Worm (Caenorhabditis elegans) whole organism, L4 larva: Measurements from ENCODE around the gene ZK1240.3.
A peak's percentile ranks its signal among the peaks of the same experiment; 100 is the strongest.

ENCODE experiments used
- F26F4.8 ChIP-seq: fragments of 200-800 bp; sonication (Bioruptor generic); conservative IDR thresholded peaks from 2 replicates; pipeline ENCODE4 v1.3.6; 2022; ENCODE audit warnings: missing genetic modification characterization, missing compliant biosample characterization
- R02D3.7 ChIP-seq: fragments of 150-350 bp; sonication (generic microtip); optimal IDR thresholded peaks from 3 replicates; lab custom pipeline; 2014; ENCODE audit warnings: missing biosample characterization, missing genetic modification characterization
- T26A8.4 ChIP-seq: fragments of 200-800 bp; sonication (Bioruptor generic); IDR thresholded peaks from 2 replicates; pipeline ENCODE4 v1.3.6; 2022; ENCODE audit warnings: missing genetic modification characterization, missing compliant biosample characterization
- Y5F2A.4 ChIP-seq: fragments of 200-800 bp; sonication (Bioruptor generic); optimal IDR thresholded peaks from 2 replicates; lab custom pipeline; 2018; ENCODE audit warnings: mild to moderate bottlenecking, missing genetic modification characterization, missing compliant biosample characterization
- aha-1 ChIP-seq: fragments of 150-350 bp; peaks from one replicate; lab custom pipeline; 2014; ENCODE audit warnings: missing biosample characterization, missing genetic modification characterization
- attf-4 ChIP-seq: sonication (generic microtip); optimal IDR thresholded peaks from 3 replicates; lab custom pipeline; 2017; ENCODE audit warnings: missing biosample characterization, missing genetic modification characterization
- ceh-20 ChIP-seq: fragments of 200-800 bp; sonication (Bioruptor generic); IDR thresholded peaks from 2 replicates; pipeline ENCODE4 v1.3.6; 2022; ENCODE audit warnings: missing genetic modification reagents, missing genetic modification characterization, missing compliant biosample characterization
- ceh-32 ChIP-seq: sonication (generic microtip); optimal IDR thresholded peaks from 2 replicates; lab custom pipeline; 2016; ENCODE audit warnings: mild to moderate bottlenecking, missing genetic modification characterization, missing compliant biosample characterization; ENCODE audit not compliant: poor library complexity
- daf-12 ChIP-seq: fragments of 150-350 bp; optimal IDR thresholded peaks from 2 replicates; lab custom pipeline; 2014; ENCODE audit warnings: missing biosample characterization, missing genetic modification reagents, missing genetic modification characterization
- daf-16 ChIP-seq, 3 experiments: sonication (generic microtip); optimal IDR thresholded peaks; 2 replicates each; lab custom pipeline; 2016 to 2017; ENCODE audit warnings: missing genetic modification characterization in 3 of 3, missing genetic modification reagents in 3 of 3, mild to moderate bottlenecking in 2 of 3, missing compliant biosample characterization in 2 of 3, missing biosample characterization in 1 of 3, moderate library complexity in 1 of 3
- dmd-6 ChIP-seq: fragments of 200-800 bp; sonication (Bioruptor generic); IDR thresholded peaks from 2 replicates; pipeline ENCODE4 v1.3.6; 2022; ENCODE audit warnings: missing genetic modification reagents, missing genetic modification characterization, missing compliant biosample characterization
- dmd-8 ChIP-seq: fragments of 200-800 bp; sonication (Bioruptor generic); IDR thresholded peaks from 2 replicates; pipeline ENCODE4 v1.3.6; 2022; ENCODE audit warnings: missing genetic modification characterization, missing compliant biosample characterization
- dmd-9 ChIP-seq: fragments of 200-800 bp; sonication (Bioruptor generic); IDR thresholded peaks from 2 replicates; pipeline ENCODE4 v1.3.6; 2022; ENCODE audit warnings: missing genetic modification reagents, missing genetic modification characterization, missing compliant biosample characterization
- fkh-10 ChIP-seq: fragments of 150-350 bp; optimal IDR thresholded peaks from 2 replicates; lab custom pipeline; 2014; ENCODE audit warnings: missing biosample characterization, missing genetic modification reagents, missing genetic modification characterization
- fos-1 ChIP-seq: fragments of 150-350 bp; optimal IDR thresholded peaks from 2 replicates; lab custom pipeline; 2014; ENCODE audit warnings: missing biosample characterization, missing genetic modification characterization
- hif-1 ChIP-seq, 2 experiments: sonication (generic microtip); optimal IDR thresholded peaks; 2 replicates each; lab custom pipeline; 2016 to 2017; ENCODE audit warnings: missing compliant biosample characterization in 2 of 2, missing genetic modification characterization in 2 of 2, missing genetic modification reagents in 2 of 2, missing genotype in 2 of 2, mild to moderate bottlenecking in 1 of 2
- hlh-11 ChIP-seq: fragments of 200-800 bp; sonication (Bioruptor generic); optimal IDR thresholded peaks from 2 replicates; lab custom pipeline; 2018; ENCODE audit warnings: mild to moderate bottlenecking, missing genetic modification characterization, missing compliant biosample characterization
- jun-1 ChIP-seq: fragments of 150-350 bp; optimal IDR thresholded peaks from 2 replicates; lab custom pipeline; 2014; ENCODE audit warnings: missing biosample characterization, missing genetic modification reagents, missing genetic modification characterization
- lin-15B ChIP-seq: fragments of 150-350 bp; sonication (generic microtip); optimal IDR thresholded peaks from 3 replicates; lab custom pipeline; 2014; ENCODE audit warnings: missing biosample characterization, missing genetic modification characterization
- lin-39 ChIP-seq: fragments of 150-350 bp; optimal IDR thresholded peaks from 2 replicates; lab custom pipeline; 2014; ENCODE audit warnings: missing biosample characterization, missing genetic modification reagents, missing genetic modification characterization
- madf-9 ChIP-seq: fragments of 200-800 bp; sonication (Bioruptor generic); conservative IDR thresholded peaks from 2 replicates; pipeline ENCODE4 v1.3.6; 2022; ENCODE audit warnings: missing genetic modification reagents, missing genetic modification characterization, missing compliant biosample characterization
- mdl-1 ChIP-seq, 2 experiments: fragments of 150-350 bp in 1 of 2; sonication (generic microtip) in 1 of 2; optimal IDR thresholded peaks; 2 replicates each; lab custom pipeline; 2014 to 2017; ENCODE audit warnings: missing biosample characterization in 2 of 2, missing genetic modification characterization in 2 of 2
- mxl-2 ChIP-seq: fragments of 200-800 bp; sonication (Bioruptor generic); conservative IDR thresholded peaks from 2 replicates; pipeline ENCODE4 v1.3.6; 2022; ENCODE audit warnings: missing genetic modification reagents, missing genetic modification characterization, missing compliant biosample characterization
- mxl-3 ChIP-seq: fragments of 200-800 bp; sonication (Bioruptor generic); optimal IDR thresholded peaks from 2 replicates; lab custom pipeline; 2018; ENCODE audit warnings: mild to moderate bottlenecking, missing genetic modification characterization, missing compliant biosample characterization
- nhr-11 ChIP-seq: fragments of 150-350 bp; optimal IDR thresholded peaks from 2 replicates; lab custom pipeline; 2014; ENCODE audit warnings: missing biosample characterization, missing genetic modification characterization
- nhr-41 ChIP-seq: fragments of 200-800 bp; sonication (Bioruptor generic); IDR thresholded peaks from 2 replicates; pipeline ENCODE4 v1.3.6; 2022; ENCODE audit warnings: missing genetic modification reagents, missing genetic modification characterization, missing compliant biosample characterization
- nhr-42 ChIP-seq: fragments of 200-800 bp; sonication (Bioruptor generic); IDR thresholded peaks from 2 replicates; pipeline ENCODE4 v1.3.6; 2022; ENCODE audit warnings: missing genetic modification characterization, missing compliant biosample characterization
- nhr-48 ChIP-seq: sonication (generic microtip); optimal IDR thresholded peaks from 2 replicates; lab custom pipeline; 2016; ENCODE audit warnings: mild to moderate bottlenecking, missing genetic modification characterization, missing compliant biosample characterization
- nhr-76 ChIP-seq: fragments of 150-350 bp; optimal IDR thresholded peaks from 2 replicates; lab custom pipeline; 2014; ENCODE audit warnings: missing biosample characterization, missing genetic modification characterization
- pqm-1 ChIP-seq: sonication (generic microtip); optimal IDR thresholded peaks from 2 replicates; lab custom pipeline; 2017; ENCODE audit warnings: missing biosample characterization, missing genetic modification characterization
- saeg-2 ChIP-seq: fragments of 200-800 bp; sonication (Bioruptor generic); IDR thresholded peaks from 2 replicates; pipeline ENCODE4 v1.3.6; 2022; ENCODE audit warnings: missing genetic modification reagents, missing genetic modification characterization, missing compliant biosample characterization
- snpc-1.2 ChIP-seq: fragments of 200-800 bp; sonication (Bioruptor generic); IDR thresholded peaks from 2 replicates; pipeline ENCODE4 v1.3.6; 2022; ENCODE audit warnings: missing genetic modification reagents, missing genetic modification characterization, missing compliant biosample characterization
- snpc-4 ChIP-seq: fragments of 150-350 bp; optimal IDR thresholded peaks from 2 replicates; lab custom pipeline; 2014; ENCODE audit warnings: missing biosample characterization, missing genetic modification characterization
- unc-62 ChIP-seq, 3 experiments: fragments of 150-350 bp in 1 of 3; sonication (generic microtip); optimal IDR thresholded peaks in 2 of 3; peaks in 1 of 3; 1 replicate in 1 of 3; 2 replicates in 2 of 3; lab custom pipeline; 2014 to 2017; ENCODE audit warnings: missing biosample characterization in 3 of 3, missing genetic modification characterization in 3 of 3, missing genetic modification reagents in 3 of 3, missing genotype in 1 of 3
- vab-7 ChIP-seq: fragments of 200-800 bp; sonication (Bioruptor generic); IDR thresholded peaks from 2 replicates; pipeline ENCODE4 v1.3.6; 2022; ENCODE audit warnings: missing genetic modification reagents, missing genetic modification characterization, missing compliant biosample characterization
- zag-1 ChIP-seq: fragments of 150-350 bp; optimal IDR thresholded peaks from 2 replicates; lab custom pipeline; 2014; ENCODE audit warnings: missing biosample characterization, missing genetic modification characterization
- zip-11 ChIP-seq: fragments of 200-800 bp; sonication (Bioruptor generic); IDR thresholded peaks from 2 replicates; pipeline ENCODE4 v1.3.6; 2022; ENCODE audit warnings: missing genetic modification characterization, missing compliant biosample characterization
- zip-2 ChIP-seq: fragments of 150-350 bp; optimal IDR thresholded peaks from 2 replicates; lab custom pipeline; 2014; ENCODE audit warnings: missing biosample characterization, missing genetic modification characterization

The ZK1240.3 gene

DNA sequence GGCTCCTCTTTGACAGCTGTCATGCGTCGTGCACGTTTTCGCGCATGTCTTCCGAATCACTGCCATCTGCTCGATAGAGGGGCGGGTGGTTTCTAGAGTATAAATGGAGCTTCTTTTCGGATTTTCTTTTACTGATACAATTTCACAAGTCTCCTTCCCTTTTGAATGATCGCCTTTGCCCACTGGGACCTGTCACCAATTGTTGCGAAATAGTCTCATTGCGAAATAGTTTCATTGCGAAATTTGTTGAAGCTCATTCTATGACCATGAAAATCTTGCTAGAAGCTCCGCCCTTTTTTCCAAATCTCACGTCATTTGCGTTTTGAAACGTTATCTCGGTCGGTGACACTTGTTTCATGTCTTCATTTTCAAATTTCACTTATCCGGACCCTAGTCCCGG is 30.7 kb upstream of the ZK1240.3 start:
- TF ChIP-seq hif-1 (tag; optimal IDR thresholded peaks at IDR 0.05; lab: Kevin White, UChicago) (peak in 1 of 2 experiments; percentile 16), nhr-76 (tag; lab: Kevin White, UChicago) (no peak), unc-62 (GFP tag; optimal IDR thresholded peaks at IDR 0.05 in 1 of 2; lab: Kevin White, UChicago) (peak in 1 of 2 experiments; percentile 95), unc-62 (tag; optimal IDR thresholded peaks at IDR 0.05; lab: Kevin White, UChicago) (no peak), ceh-20 (GFP tag; lab: Robert Waterston, UW) (peak; percentile 72; the same call in 1 of the 2 replicates), nhr-11 (tag; lab: Kevin White, UChicago) (peak; percentile 22), vab-7 (GFP tag; lab: Robert Waterston, UW) (peak; percentile 55; the same call in 1 of the 2 replicates), dmd-8 (GFP tag; lab: Robert Waterston, UW) (no peak)

DNA sequence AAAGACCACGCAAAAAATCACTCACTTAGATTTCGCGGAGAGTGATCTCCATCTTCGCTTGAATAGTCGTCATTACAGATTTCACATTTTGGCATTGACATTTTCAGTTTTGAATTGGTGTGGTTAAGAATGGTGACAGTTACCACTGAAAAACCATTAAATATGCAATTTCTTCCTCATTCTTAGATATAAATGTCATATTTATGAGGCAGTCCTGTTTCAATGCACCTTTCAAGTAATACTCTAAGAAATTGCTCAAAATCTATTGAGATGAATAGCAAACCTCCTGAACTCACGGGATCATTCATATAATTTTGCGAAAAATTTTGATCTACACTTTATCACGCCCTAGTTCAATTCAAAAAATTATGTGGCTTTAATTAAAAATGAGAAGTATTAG is 28.1 kb upstream of the ZK1240.3 start, which contains the start of gene K09F6.7:
Gene K09F6.7, minus strand, starts transcription at position 101 of the 400 bp plus-strand sequence.
- TF ChIP-seq Y5F2A.4 (GFP tag; lab: Kevin White, UChicago): no peak
- no peak for TF ChIP-seq lin-39 (tag; lab: Kevin White, UChicago)
- TF ChIP-seq T26A8.4 (GFP tag; lab: Robert Waterston, UW): no peak

- TF ChIP-seq daf-16 (GFP tag; optimal IDR thresholded peaks at IDR 0.05; lab: Kevin White, UChicago): no peak
- no peak for TF ChIP-seq daf-16 (tag; optimal IDR thresholded peaks at IDR 0.05; lab: Kevin White, UChicago)
- TF ChIP-seq madf-9: no peak
- no peak for TF ChIP-seq snpc-1.2 (GFP tag; lab: Robert Waterston, UW)
- no peak for TF ChIP-seq saeg-2
- TF ChIP-seq ceh-32 (tag; lab: Kevin White, UChicago): no peak
- TF ChIP-seq zip-11 (GFP tag; lab: Robert Waterston, UW): no peak
- no peak for TF ChIP-seq attf-4 (tag; lab: Kevin White, UChicago)
- TF ChIP-seq dmd-8 (GFP tag; lab: Robert Waterston, UW): no peak
- peak in 1 of 2 experiments; percentile 6 for TF ChIP-seq unc-62 (GFP tag; optimal IDR thresholded peaks at IDR 0.05 in 1 of 2; lab: Kevin White, UChicago)
- no peak for TF ChIP-seq unc-62 (tag; optimal IDR thresholded peaks at IDR 0.05; lab: Kevin White, UChicago)
- TF ChIP-seq mxl-2 (GFP tag; lab: Robert Waterston, UW): no peak
- peak; percentile 73 for TF ChIP-seq pqm-1 (tag; lab: Kevin White, UChicago)
- no peak for TF ChIP-seq lin-15B (tag; lab: Kevin White, UChicago)
- no peak for TF ChIP-seq hif-1 (tag; optimal IDR thresholded peaks at IDR 0.05; lab: Kevin White, UChicago)
These were observed 27.6 kb upstream of the ZK1240.3 start for ce11 chrII:2292549-2292948.

DNA sequence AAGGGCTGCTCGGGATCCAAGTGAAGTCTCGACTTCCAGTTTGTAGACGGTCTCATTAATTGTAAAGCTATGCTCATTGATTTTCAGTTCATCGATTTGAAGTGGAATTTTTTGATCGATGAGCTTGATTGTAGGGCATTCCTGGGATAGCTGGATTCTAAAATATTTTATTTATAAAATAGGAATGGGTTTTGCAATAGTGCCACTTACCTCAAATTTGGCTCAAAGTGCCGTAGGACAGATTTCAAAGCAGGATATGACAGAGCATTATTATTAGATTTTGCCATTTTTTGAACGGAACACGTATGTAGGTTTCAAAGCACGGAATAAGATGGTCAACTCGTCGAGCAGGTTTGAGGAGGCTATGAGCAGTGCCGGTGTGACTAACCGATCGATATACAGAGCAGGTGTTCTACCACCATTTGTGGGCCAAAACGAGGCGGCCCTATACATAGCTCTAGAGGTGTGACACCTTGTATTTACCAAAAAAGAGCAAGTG is 24.3 kb upstream of the ZK1240.3 start, which contains the start of gene fbxc-25:
Gene fbxc-25, minus strand, starts transcription at position 449 of the 499 bp plus-strand sequence.
- peak; percentile 91 for TF ChIP-seq aha-1
- TF ChIP-seq unc-62 (GFP tag; optimal IDR thresholded peaks at IDR 0.05 in 1 of 2; lab: Kevin White, UChicago): peak in 1 of 2 experiments; percentile 65
- no peak for TF ChIP-seq unc-62 (tag; optimal IDR thresholded peaks at IDR 0.05; lab: Kevin White, UChicago)
- no peak for TF ChIP-seq mdl-1 (tag; optimal IDR thresholded peaks at IDR 0.05; lab: Kevin White, UChicago)
- no peak for TF ChIP-seq hlh-11 (tag; lab: Kevin White, UChicago)
- no peak for TF ChIP-seq nhr-48

DNA sequence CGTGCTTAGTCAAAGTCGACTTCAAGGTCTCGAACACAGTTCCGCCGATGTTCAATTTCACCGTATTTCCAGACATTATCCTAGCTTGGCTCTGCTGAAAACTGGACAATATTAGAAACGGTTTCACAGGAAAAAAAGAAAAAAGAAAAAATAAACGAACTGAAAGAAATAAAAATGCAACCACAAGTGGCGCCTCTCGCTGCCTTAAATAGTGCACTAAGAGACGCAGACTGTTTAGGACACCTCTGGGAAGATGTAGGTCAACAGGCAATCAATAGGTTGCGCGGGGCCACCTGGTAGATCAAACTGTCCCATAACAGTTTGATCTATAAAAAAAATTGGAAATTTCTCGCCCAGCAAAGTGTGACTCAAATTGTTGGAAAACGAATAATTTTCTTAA is 21.4 kb upstream of the ZK1240.3 start, which contains the start of gene B0281.4:
Gene B0281.4, minus strand, starts transcription at position 101 of the 400 bp plus-strand sequence.
- TF ChIP-seq zip-11 (GFP tag; lab: Robert Waterston, UW): no peak
- TF ChIP-seq dmd-6 (GFP tag; lab: Robert Waterston, UW): no peak
- TF ChIP-seq nhr-11 (tag; lab: Kevin White, UChicago): no peak
- no peak for TF ChIP-seq zag-1 (tag; lab: Kevin White, UChicago)
- no peak for TF ChIP-seq snpc-4 (tag; lab: Kevin White, UChicago)
- TF ChIP-seq jun-1 (tag; lab: Kevin White, UChicago): no peak
- no peak for TF ChIP-seq zip-2 (tag; lab: Kevin White, UChicago)
- TF ChIP-seq daf-12 (tag; lab: Kevin White, UChicago): no peak
- TF ChIP-seq fkh-10 (GFP tag; lab: Kevin White, UChicago): no peak
- TF ChIP-seq dmd-9 (GFP tag; lab: Robert Waterston, UW): no peak
- TF ChIP-seq nhr-42: no peak
- TF ChIP-seq mdl-1 (tag; optimal IDR thresholded peaks at IDR 0.05; lab: Kevin White, UChicago): no peak
- no peak for TF ChIP-seq F26F4.8 (GFP tag; lab: Robert Waterston, UW)
- TF ChIP-seq fos-1 (tag; lab: Kevin White, UChicago): no peak
- TF ChIP-seq nhr-41 (GFP tag; lab: Robert Waterston, UW): no peak
- no peak for TF ChIP-seq R02D3.7 (tag; lab: Kevin White, UChicago)
- no peak for TF ChIP-seq vab-7 (GFP tag; lab: Robert Waterston, UW)
- no peak for TF ChIP-seq mxl-3 (GFP tag; lab: Kevin White, UChicago)
